Worm (Caenorhabditis elegans): ENCODE measurements around the gene rfip-1.

DNA sequence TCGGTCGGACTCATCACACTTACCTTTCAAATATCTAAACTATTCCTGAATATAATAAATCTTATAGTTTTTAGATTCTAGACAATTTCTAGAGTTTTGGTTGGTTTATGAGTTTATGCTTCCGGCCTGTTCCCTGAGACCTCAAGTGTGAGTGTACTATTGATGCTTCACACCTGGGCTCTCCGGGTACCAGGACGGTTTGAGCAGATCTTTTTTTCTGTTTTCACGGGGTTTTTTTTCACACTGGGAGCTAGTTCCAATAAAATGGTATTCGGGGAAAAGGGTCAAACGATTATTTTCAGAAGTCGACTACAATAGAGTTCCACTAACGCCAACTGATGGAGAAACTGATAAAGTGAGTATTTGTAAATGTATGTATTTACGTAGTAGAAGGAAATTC is 17.8 kb downstream of the rfip-1 start:
- no peak for TF ChIP-seq aly-2 (tag; optimal IDR thresholded peaks at IDR 0.05)
- TF ChIP-seq nfya-1 (tag; optimal IDR thresholded peaks at IDR 0.05; ENCODE audit: insufficient read depth): no peak
- no peak for TF ChIP-seq nhr-237 (tag; optimal IDR thresholded peaks at IDR 0.05)
- TF ChIP-seq nhr-23 (tag; optimal IDR thresholded peaks at IDR 0.05): no peak
- TF ChIP-seq fos-1 (tag; optimal IDR thresholded peaks at IDR 0.05): no peak
- no peak for TF ChIP-seq fkh-10 (GFP tag; optimal IDR thresholded peaks at IDR 0.05)
- no peak for TF ChIP-seq tbx-2 (tag; optimal IDR thresholded peaks at IDR 0.05)
- TF ChIP-seq nhr-11 (tag; optimal IDR thresholded peaks at IDR 0.05): no peak
- TF ChIP-seq pqm-1 (tag; optimal IDR thresholded peaks at IDR 0.05): no peak
- TF ChIP-seq lin-15B (tag; optimal IDR thresholded peaks at IDR 0.05): no peak
- no peak for TF ChIP-seq ztf-4 (tag; optimal IDR thresholded peaks at IDR 0.05)
